Worm (Caenorhabditis elegans): ENCODE data around the gene bbs-2.

- TF ChIP-seq W03F9.2 (tag; optimal IDR thresholded peaks at IDR 0.05), result no peak
- TF ChIP-seq him-1 (tag; optimal IDR thresholded peaks at IDR 0.05), result no peak
Measured at ce11 chrIV:7897953-7898352, 35.9 kb upstream of the bbs-2 start.
